Worm (Caenorhabditis elegans): ENCODE measurements around the gene tbc-20.

- TF ChIP-seq F13C5.2 (tag; optimal IDR thresholded peaks at IDR 0.05) (no peak), ama-1 (optimal IDR thresholded peaks at IDR 0.05) (no peak), tbx-37 (GFP tag; conservative IDR thresholded peaks at IDR 0.05) (no peak), hnd-1 (tag; optimal IDR thresholded peaks at IDR 0.05) (no peak), hmbx-1 (tag; optimal IDR thresholded peaks at IDR 0.05) (no peak), tbx-11 (GFP tag; IDR thresholded peaks at IDR 0.05) (no peak), scrt-1 (GFP tag; IDR thresholded peaks at IDR 0.05) (no peak)
Measured at ce11 chrII:14805686-14806085, 7.4 kb downstream of the tbc-20 start, which contains the start of gene srt-11.

Data from whole organism, early embryonic.